Worm (Caenorhabditis elegans) whole organism, young adult: ENCODE measurements around the gene R02F11.3.

Experiments
- B0019.2 ChIP-seq: fragments of 200-800 bp; sonication (Bioruptor generic); conservative IDR thresholded peaks from 2 replicates; pipeline ENCODE4 v1.3.6; 2022; ENCODE audit warnings: missing genetic modification reagents, missing genetic modification characterization, missing compliant biosample characterization
- B0336.3 ChIP-seq: fragments of 200-800 bp; sonication (Bioruptor generic); IDR thresholded peaks from 2 replicates; pipeline ENCODE4 v1.3.6; 2022; ENCODE audit warnings: missing genetic modification characterization, missing compliant biosample characterization
- C17E4.6 ChIP-seq: fragments of 200-800 bp; sonication (Bioruptor generic); IDR thresholded peaks from 2 replicates; pipeline ENCODE4 v1.3.6; 2022; ENCODE audit warnings: missing genetic modification reagents, missing genetic modification characterization, missing compliant biosample characterization
- F23B12.7 ChIP-seq: sonication (generic microtip); optimal IDR thresholded peaks from 2 replicates; lab custom pipeline; 2017; ENCODE audit warnings: missing genetic modification characterization, mild to moderate bottlenecking, missing compliant biosample characterization, antibody characterized with exemption, moderate library complexity; ENCODE audit not compliant: insufficient read depth
- F33H1.4 ChIP-seq: fragments of 200-800 bp; sonication (Bioruptor generic); IDR thresholded peaks from 2 replicates; pipeline ENCODE4 v1.3.6; 2022; ENCODE audit warnings: missing genetic modification reagents, missing genetic modification characterization, missing compliant biosample characterization
- F52B5.7 ChIP-seq: sonication (generic microtip); optimal IDR thresholded peaks from 2 replicates; lab custom pipeline; 2016; ENCODE audit warnings: mild to moderate bottlenecking, missing genetic modification characterization, missing compliant biosample characterization
- F57A8.1 ChIP-seq: fragments of 200-800 bp; sonication (Bioruptor generic); optimal IDR thresholded peaks from 2 replicates; lab custom pipeline; 2018; ENCODE audit warnings: mild to moderate bottlenecking, missing genetic modification characterization, moderate library complexity, missing compliant biosample characterization
- F57C9.4 ChIP-seq: sonication (generic microtip); optimal IDR thresholded peaks from 2 replicates; lab custom pipeline; 2017; ENCODE audit warnings: mild to moderate bottlenecking, missing genetic modification characterization, missing compliant biosample characterization
- Y53F4B.3 ChIP-seq: fragments of 200-800 bp; sonication (Bioruptor generic); IDR thresholded peaks from 2 replicates; pipeline ENCODE4 v1.3.6; 2022; ENCODE audit warnings: missing genetic modification reagents, missing genetic modification characterization, missing compliant biosample characterization
- Y67H2A.10 ChIP-seq: fragments of 200-800 bp; sonication (Bioruptor generic); conservative IDR thresholded peaks from 2 replicates; pipeline ENCODE4 v1.3.6; 2022; ENCODE audit warnings: missing genetic modification reagents, missing genetic modification characterization, missing compliant biosample characterization
- Y95B8A.8 ChIP-seq: fragments of 200-800 bp; sonication (Bioruptor generic); IDR thresholded peaks from 2 replicates; pipeline ENCODE4 v1.3.6; 2022; ENCODE audit warnings: missing genetic modification reagents, missing genetic modification characterization, missing compliant biosample characterization
- ZK185.1 ChIP-seq: sonication (generic microtip); optimal IDR thresholded peaks from 2 replicates; lab custom pipeline; 2016; ENCODE audit warnings: mild to moderate bottlenecking, missing genetic modification characterization, missing compliant biosample characterization; ENCODE audit not compliant: poor library complexity, severe bottlenecking
- aptf-3 ChIP-seq: fragments of 200-800 bp; sonication (Bioruptor generic); IDR thresholded peaks from 2 replicates; pipeline ENCODE4 v1.3.6; 2022; ENCODE audit warnings: missing genetic modification characterization, missing compliant biosample characterization
- atf-7 ChIP-seq: sonication (generic microtip); optimal IDR thresholded peaks from 2 replicates; lab custom pipeline; 2017; ENCODE audit warnings: mild to moderate bottlenecking, missing genetic modification characterization, missing compliant biosample characterization
- attf-3 ChIP-seq: fragments of 200-800 bp; sonication (Bioruptor generic); conservative IDR thresholded peaks from 2 replicates; pipeline ENCODE4 v1.3.6; 2022; ENCODE audit warnings: missing genetic modification reagents, missing genetic modification characterization, missing compliant biosample characterization
- bed-2 ChIP-seq: fragments of 200-800 bp; sonication (Bioruptor generic); IDR thresholded peaks from 2 replicates; pipeline ENCODE4 v1.3.6; 2022; ENCODE audit warnings: missing genetic modification reagents, missing genetic modification characterization, missing compliant biosample characterization
- cebp-1 ChIP-seq, 2 experiments: fragments of 200-800 bp in 1 of 2; sonication (Bioruptor generic) in 1 of 2; sonication (generic microtip) in 1 of 2; IDR thresholded peaks in 1 of 2; optimal IDR thresholded peaks in 1 of 2; 2 replicates each; pipeline versions ENCODE4 v1.3.6 to Lab custom; 2017 to 2022; ENCODE audit warnings: missing compliant biosample characterization in 2 of 2, missing genetic modification characterization in 2 of 2, mild to moderate bottlenecking in 1 of 2, missing genetic modification reagents in 1 of 2, moderate library complexity in 1 of 2
- cebp-2 ChIP-seq: fragments of 200-800 bp; sonication (Bioruptor generic); IDR thresholded peaks from 2 replicates; pipeline ENCODE4 v1.3.6; 2022; ENCODE audit warnings: missing genetic modification characterization, missing compliant biosample characterization
- ceh-27 ChIP-seq: fragments of 200-800 bp; sonication (Bioruptor generic); optimal IDR thresholded peaks from 2 replicates; lab custom pipeline; 2018; ENCODE audit warnings: mild to moderate bottlenecking, missing genetic modification characterization, moderate library complexity, missing compliant biosample characterization
- ceh-40 ChIP-seq: fragments of 200-800 bp; sonication (Bioruptor generic); IDR thresholded peaks from 2 replicates; pipeline ENCODE4 v1.3.6; 2022; ENCODE audit warnings: missing genetic modification characterization, missing compliant biosample characterization
- ceh-91 ChIP-seq: fragments of 200-800 bp; sonication (Bioruptor generic); IDR thresholded peaks from 2 replicates; pipeline ENCODE4 v1.3.6; 2022; ENCODE audit warnings: missing genetic modification reagents, missing genetic modification characterization, missing compliant biosample characterization
- chd-7 ChIP-seq: sonication (generic microtip); optimal IDR thresholded peaks from 2 replicates; lab custom pipeline; 2016; ENCODE audit warnings: mild to moderate bottlenecking, missing genetic modification characterization, moderate library complexity, missing compliant biosample characterization
- dox-1 ChIP-seq: fragments of 200-800 bp; sonication (Bioruptor generic); IDR thresholded peaks from 2 replicates; pipeline ENCODE4 v1.3.6; 2022; ENCODE audit warnings: missing genetic modification reagents, missing genetic modification characterization, missing compliant biosample characterization
- egrh-3 ChIP-seq: fragments of 200-800 bp; sonication (Bioruptor generic); IDR thresholded peaks from 2 replicates; pipeline ENCODE4 v1.3.6; 2022; ENCODE audit warnings: missing genetic modification reagents, missing genetic modification characterization, missing compliant biosample characterization
- fkh-3 ChIP-seq: sonication (generic microtip); optimal IDR thresholded peaks from 2 replicates; lab custom pipeline; 2016; ENCODE audit warnings: mild to moderate bottlenecking, missing genetic modification characterization, missing compliant biosample characterization
- hlh-26 ChIP-seq: fragments of 200-800 bp; sonication (Bioruptor generic); conservative IDR thresholded peaks from 2 replicates; pipeline ENCODE4 v1.3.6; 2022; ENCODE audit warnings: missing genetic modification reagents, missing genetic modification characterization, missing compliant biosample characterization
- lin-26 ChIP-seq: fragments of 200-800 bp; sonication (Bioruptor generic); IDR thresholded peaks from 2 replicates; pipeline ENCODE4 v1.3.6; 2022; ENCODE audit warnings: missing genetic modification reagents, missing genetic modification characterization, missing compliant biosample characterization
- lin-35 ChIP-seq, 3 experiments: fragments of 150-350 bp in 2 of 3; sonication (generic microtip) in 1 of 3; optimal IDR thresholded peaks; 2 replicates each; lab custom pipeline; 2014 to 2018; ENCODE audit warnings: missing biosample characterization in 3 of 3, missing genetic modification characterization in 3 of 3, missing genetic modification reagents in 3 of 3
- lin-54 ChIP-seq: fragments of 200-800 bp; sonication (Bioruptor generic); optimal IDR thresholded peaks from 2 replicates; lab custom pipeline; 2018; ENCODE audit warnings: mild to moderate bottlenecking, missing genetic modification characterization, missing compliant biosample characterization
- lir-1 ChIP-seq: fragments of 200-800 bp; sonication (Bioruptor generic); conservative IDR thresholded peaks from 2 replicates; pipeline ENCODE4 v1.3.6; 2022; ENCODE audit warnings: missing genetic modification reagents, missing genetic modification characterization, missing compliant biosample characterization
- lsl-1 ChIP-seq: fragments of 200-800 bp; sonication (Bioruptor generic); optimal IDR thresholded peaks from 2 replicates; lab custom pipeline; 2018; ENCODE audit warnings: mild to moderate bottlenecking, missing genetic modification characterization, moderate library complexity, missing compliant biosample characterization
- madf-10 ChIP-seq: sonication (generic microtip); optimal IDR thresholded peaks from 2 replicates; lab custom pipeline; 2016; ENCODE audit warnings: mild to moderate bottlenecking, missing genetic modification characterization, missing compliant biosample characterization
- madf-6 ChIP-seq: fragments of 200-800 bp; sonication (Bioruptor generic); IDR thresholded peaks from 2 replicates; pipeline ENCODE4 v1.3.6; 2022; ENCODE audit warnings: missing genetic modification reagents, missing genetic modification characterization, missing compliant biosample characterization
- nfya-1 ChIP-seq: sonication (generic microtip); optimal IDR thresholded peaks from 2 replicates; lab custom pipeline; 2017; ENCODE audit warnings: antibody characterized with exemption, missing compliant biosample characterization, missing genetic modification characterization, borderline replicate concordance; ENCODE audit not compliant: insufficient read depth
- nhr-90 ChIP-seq: sonication (generic microtip); optimal IDR thresholded peaks from 2 replicates; lab custom pipeline; 2016; ENCODE audit warnings: missing genotype, mild to moderate bottlenecking, missing genetic modification characterization, missing compliant biosample characterization
- pbrm-1 ChIP-seq: fragments of 200-800 bp; sonication (Bioruptor generic); IDR thresholded peaks from 2 replicates; pipeline ENCODE4 v1.3.6; 2022; ENCODE audit warnings: missing genetic modification reagents, missing genetic modification characterization, missing compliant biosample characterization
- rcor-1 ChIP-seq: fragments of 200-800 bp; sonication (Bioruptor generic); IDR thresholded peaks from 2 replicates; pipeline ENCODE4 v1.3.6; 2022; ENCODE audit warnings: missing genetic modification reagents, missing genetic modification characterization, missing compliant biosample characterization
- rec-8 ChIP-seq, 2 experiments: sonication (generic microtip); optimal IDR thresholded peaks; 2 replicates each; lab custom pipeline; 2016; ENCODE audit warnings: mild to moderate bottlenecking in 2 of 2, missing genetic modification characterization in 2 of 2, missing genetic modification reagents in 2 of 2, missing genotype in 2 of 2, missing biosample characterization in 1 of 2, missing compliant biosample characterization in 1 of 2, moderate library complexity in 1 of 2
- sdz-38 ChIP-seq: sonication (generic microtip); optimal IDR thresholded peaks from 2 replicates; lab custom pipeline; 2016; ENCODE audit warnings: missing genotype, missing genetic modification characterization, missing compliant biosample characterization
- snpc-3.4 ChIP-seq: sonication (generic microtip); optimal IDR thresholded peaks from 2 replicates; lab custom pipeline; 2017; ENCODE audit warnings: missing genetic modification characterization, mild to moderate bottlenecking, missing compliant biosample characterization, antibody characterized with exemption, moderate library complexity, missing genotype, missing genetic modification reagents
- tbx-9 ChIP-seq: sonication (generic microtip); optimal IDR thresholded peaks from 2 replicates; lab custom pipeline; 2016; ENCODE audit warnings: borderline replicate concordance, missing genetic modification characterization, inconsistent platforms, missing compliant biosample characterization
- unc-130 ChIP-seq: sonication (generic microtip); optimal IDR thresholded peaks from 2 replicates; lab custom pipeline; 2016; ENCODE audit warnings: missing genetic modification reagents, missing genetic modification characterization, missing compliant biosample characterization
- zfh-2 ChIP-seq: fragments of 200-800 bp; sonication (Bioruptor generic); conservative IDR thresholded peaks from 2 replicates; pipeline ENCODE4 v1.3.6; 2022; ENCODE audit warnings: missing genetic modification reagents, missing genetic modification characterization, missing compliant biosample characterization
- ztf-25 ChIP-seq: fragments of 200-800 bp; sonication (Bioruptor generic); IDR thresholded peaks from 2 replicates; pipeline ENCODE4 v1.3.6; 2022; ENCODE audit warnings: missing genetic modification reagents, missing genetic modification characterization, missing compliant biosample characterization
- ztf-26 ChIP-seq: sonication (generic microtip); optimal IDR thresholded peaks from 2 replicates; lab custom pipeline; 2017; ENCODE audit warnings: missing genetic modification characterization, missing compliant biosample characterization
- ztf-3 ChIP-seq: fragments of 200-800 bp; sonication (Bioruptor generic); optimal IDR thresholded peaks from 2 replicates; lab custom pipeline; 2018; ENCODE audit warnings: mild to moderate bottlenecking, missing genetic modification characterization, missing compliant biosample characterization
- ztf-6 ChIP-seq: fragments of 200-800 bp; sonication (Bioruptor generic); IDR thresholded peaks from 2 replicates; pipeline ENCODE4 v1.3.6; 2022; ENCODE audit warnings: missing genetic modification reagents, missing genetic modification characterization, missing compliant biosample characterization

R02F11.3 gene

ce11 chrV:4754123-4754522 is 51.6 kb downstream of the R02F11.3 start, which contains the start of gene hil-4 (continued):
- TF ChIP-seq C17E4.6 (GFP tag; lab: Robert Waterston, UW) (peak; percentile 57; the same call in 1 of the 2 replicates), dox-1 (GFP tag; lab: Robert Waterston, UW) (peak; percentile 87), fkh-3 (tag; lab: Kevin White, UChicago) (no peak), Y95B8A.8 (peak; percentile 75; the same call in 1 of the 2 replicates), ztf-25 (GFP tag; lab: Robert Waterston, UW) (no peak), rcor-1 (peak; percentile 47), pbrm-1 (peak; percentile 89), egrh-3 (GFP tag; lab: Robert Waterston, UW) (0 out of 2 replicates have a peak, but pooled peaks have one; percentile 17), lin-35 (GFP tag; optimal IDR thresholded peaks at IDR 0.05; lab: Kevin White, UChicago) (peak in 1 of 3 experiments; percentile 16), ztf-26 (tag; lab: Kevin White, UChicago) (no peak), ztf-3 (GFP tag; lab: Kevin White, UChicago) (no peak), F23B12.7 (tag; lab: Kevin White, UChicago) (no peak), lin-54 (peak; percentile 53), ceh-40 (no peak), tbx-9 (no peak), zfh-2 (GFP tag; lab: Robert Waterston, UW) (no peak), attf-3 (GFP tag; lab: Robert Waterston, UW) (no peak), ceh-91 (GFP tag; lab: Robert Waterston, UW) (peak; percentile 86), F52B5.7 (no peak), madf-10 (tag; lab: Kevin White, UChicago) (no peak), atf-7 (tag; lab: Kevin White, UChicago) (no peak), cebp-1 (GFP tag; IDR thresholded peaks at IDR 0.05; lab: Robert Waterston, UW) (no peak), cebp-1 (tag; optimal IDR thresholded peaks at IDR 0.05; lab: Kevin White, UChicago) (no peak), snpc-3.4 (tag; lab: Kevin White, UChicago) (no peak), nhr-90 (no peak), ztf-6 (GFP tag; lab: Robert Waterston, UW) (0 out of 2 replicates have a peak, but pooled peaks have one; percentile 49), F57C9.4 (no peak), bed-2 (GFP tag; lab: Robert Waterston, UW) (0 out of 2 replicates have a peak, but pooled peaks have one; percentile 14), aptf-3 (GFP tag; lab: Robert Waterston, UW) (no peak), ceh-27 (peak; percentile 21), nfya-1 (tag; lab: Kevin White, UChicago) (no peak), Y53F4B.3 (no peak), unc-130 (peak; percentile 24), F33H1.4 (GFP tag; lab: Robert Waterston, UW) (peak; percentile 79), ZK185.1 (tag; lab: Kevin White, UChicago) (no peak), rec-8 (tag; optimal IDR thresholded peaks at IDR 0.05; lab: Kevin White, UChicago) (no peak), F57A8.1 (GFP tag; lab: Kevin White, UChicago) (no peak), Y67H2A.10 (GFP tag; lab: Robert Waterston, UW) (peak; percentile 20; the same call in 1 of the 2 replicates), B0336.3 (GFP tag; lab: Robert Waterston, UW) (no peak), lir-1 (GFP tag; lab: Robert Waterston, UW) (0 out of 2 replicates have a peak, but pooled peaks have one; percentile 35), cebp-2 (no peak), chd-7 (tag; lab: Kevin White, UChicago) (no peak), lsl-1 (GFP tag; lab: Kevin White, UChicago) (peak; percentile 74), lin-26 (GFP tag; lab: Robert Waterston, UW) (no peak), hlh-26 (GFP tag; lab: Robert Waterston, UW) (no peak), madf-6 (GFP tag; lab: Robert Waterston, UW) (peak; percentile 96), B0019.2 (peak; percentile 45), sdz-38 (tag; lab: Kevin White, UChicago) (no peak)
